Worm (Caenorhabditis elegans): Measurements from ENCODE around the gene unc-62.

The unc-62 gene

ce11 chrV:4524327-4524726 is 27.1 kb downstream of the unc-62 start:
- TF ChIP-seq hlh-30 (tag; optimal IDR thresholded peaks at IDR 0.05; ENCODE audit: insufficient read depth) (peak; percentile 46), mxl-3 (GFP tag; optimal IDR thresholded peaks at IDR 0.05) (peak; percentile 15), pqm-1 (tag; optimal IDR thresholded peaks at IDR 0.05) (no peak), mdl-1 (tag; optimal IDR thresholded peaks at IDR 0.05) (peak in 1 of 2 experiments; percentile 60), nhr-28 (tag; optimal IDR thresholded peaks at IDR 0.05) (peak; percentile 33), aha-1 (tag) (peak; percentile 92), nhr-6 (tag; optimal IDR thresholded peaks at IDR 0.05) (no peak), hif-1 (tag; optimal IDR thresholded peaks at IDR 0.05) (no peak), T26A8.4 (GFP tag; IDR thresholded peaks at IDR 0.05) (no peak)

ce11 chrV:4525106-4525505 is 27.8 kb downstream of the unc-62 start:
- TF ChIP-seq unc-62 (GFP tag; optimal IDR thresholded peaks at IDR 0.05 in 1 of 2) (peak in 1 of 2 experiments; percentile 22), unc-62 (tag; optimal IDR thresholded peaks at IDR 0.05) (no peak), ceh-20 (GFP tag; IDR thresholded peaks at IDR 0.05) (no peak)

- TF ChIP-seq egl-43 (GFP tag; IDR thresholded peaks at IDR 0.05) (no peak), egl-27 (tag; optimal IDR thresholded peaks at IDR 0.05) (no peak), skn-1 (tag; optimal IDR thresholded peaks at IDR 0.05) (no peak), nhr-42 (GFP tag; IDR thresholded peaks at IDR 0.05) (no peak), zip-11 (GFP tag; IDR thresholded peaks at IDR 0.05) (no peak), ceh-32 (tag; optimal IDR thresholded peaks at IDR 0.05; ENCODE audit: poor library complexity) (no peak), hlh-11 (tag; optimal IDR thresholded peaks at IDR 0.05) (no peak), daf-16 (GFP tag; optimal IDR thresholded peaks at IDR 0.05) (no peak), daf-16 (tag; optimal IDR thresholded peaks at IDR 0.05) (no peak), nhr-10 (tag; optimal IDR thresholded peaks at IDR 0.05) (no peak), ctbp-1 (GFP tag; IDR thresholded peaks at IDR 0.05) (no peak)
Observed at ce11 chrV:4525512-4525911, 28.3 kb downstream of the unc-62 start.

ce11 chrV:4526801-4527425 is 29.7 kb downstream of the unc-62 start:
- TF ChIP-seq Y5F2A.4 (GFP tag; optimal IDR thresholded peaks at IDR 0.05) = no peak
- TF ChIP-seq ceh-62 (tag; optimal IDR thresholded peaks at IDR 0.05) = no peak
- TF ChIP-seq rbr-2 (tag; optimal IDR thresholded peaks at IDR 0.05) = peak; percentile 11
- no peak for TF ChIP-seq daf-8 (GFP tag; IDR thresholded peaks at IDR 0.05)
- no peak for TF ChIP-seq lin-29 (GFP tag; IDR thresholded peaks at IDR 0.05)
- TF ChIP-seq cey-2 (tag; optimal IDR thresholded peaks at IDR 0.05; ENCODE audit: borderline replicate concordance, insufficient read depth) = no peak
- TF ChIP-seq unc-62 (GFP tag; optimal IDR thresholded peaks at IDR 0.05 in 1 of 2) = no peak
- TF ChIP-seq unc-62 (tag; optimal IDR thresholded peaks at IDR 0.05) = no peak
- no peak for TF ChIP-seq zip-2 (tag; optimal IDR thresholded peaks at IDR 0.05)
- no peak for TF ChIP-seq zip-11 (GFP tag; IDR thresholded peaks at IDR 0.05)
- TF ChIP-seq pha-4 (GFP tag; IDR thresholded peaks at IDR 0.05) = no peak
- no peak for TF ChIP-seq pha-4 (tag; optimal IDR thresholded peaks at IDR 0.05)
- no peak for TF ChIP-seq gei-8 (GFP tag; optimal IDR thresholded peaks at IDR 0.05)
- 0 out of 2 replicates have a peak, but pooled peaks have one; percentile 36 for TF ChIP-seq lim-7 (GFP tag; IDR thresholded peaks at IDR 0.05)
- no peak for TF ChIP-seq nhr-10 (tag; optimal IDR thresholded peaks at IDR 0.05)
- TF ChIP-seq nhr-111 (GFP tag; optimal IDR thresholded peaks at IDR 0.05) = no peak
- TF ChIP-seq snpc-4 (tag; optimal IDR thresholded peaks at IDR 0.05) = no peak
- TF ChIP-seq hlh-30 (tag; optimal IDR thresholded peaks at IDR 0.05; ENCODE audit: insufficient read depth) = peak; percentile 13
- no peak for TF ChIP-seq F49E8.2 (tag; optimal IDR thresholded peaks at IDR 0.05; ENCODE audit: borderline replicate concordance)
- no peak for TF ChIP-seq ZK546.5 (tag; optimal IDR thresholded peaks at IDR 0.05)
- no peak for TF ChIP-seq hmg-1.1 (GFP tag; IDR thresholded peaks at IDR 0.05)
- no peak for TF ChIP-seq unc-39 (tag; optimal IDR thresholded peaks at IDR 0.05)
- no peak for TF ChIP-seq nhr-11 (tag; optimal IDR thresholded peaks at IDR 0.05)
- no peak for TF ChIP-seq aha-1 (tag)
- no peak for TF ChIP-seq Y75B8A.6 (GFP tag; IDR thresholded peaks at IDR 0.05)
- no peak for TF ChIP-seq ceh-82 (tag; optimal IDR thresholded peaks at IDR 0.05)
- TF ChIP-seq zfp-3 (GFP tag; conservative IDR thresholded peaks at IDR 0.05) = no peak
- TF ChIP-seq set-16 (GFP tag; IDR thresholded peaks at IDR 0.05) = peak; percentile 68
- TF ChIP-seq ceh-20 (GFP tag; IDR thresholded peaks at IDR 0.05) = no peak
- TF ChIP-seq nhr-6 (tag; optimal IDR thresholded peaks at IDR 0.05) = no peak
- TF ChIP-seq nhr-25 (tag; optimal IDR thresholded peaks at IDR 0.05; ENCODE audit: borderline replicate concordance, insufficient read depth) = no peak

Measured in whole organism, L4 larva.